Worm (Caenorhabditis elegans) whole organism, L3 larva: ENCODE measurements around the gene fard-1.

Source experiments
- ama-1 ChIP-seq: fragments of 150-350 bp; optimal IDR thresholded peaks from 2 replicates; lab custom pipeline; 2018
- ceh-82 ChIP-seq: fragments of 150-350 bp; optimal IDR thresholded peaks from 2 replicates; lab custom pipeline; 2014; ENCODE audit warnings: missing biosample characterization, missing genetic modification characterization
- ceh-9 ChIP-seq: sonication (generic microtip); optimal IDR thresholded peaks from 2 replicates; lab custom pipeline; 2018; ENCODE audit warnings: missing biosample characterization, missing genetic modification characterization
- egl-27 ChIP-seq: sonication (generic microtip); optimal IDR thresholded peaks from 4 replicates; lab custom pipeline; 2017; ENCODE audit warnings: missing biosample characterization, missing genetic modification reagents, missing genetic modification characterization
- elt-1 ChIP-seq: fragments of 150-350 bp; optimal IDR thresholded peaks from 2 replicates; lab custom pipeline; 2014; ENCODE audit warnings: missing biosample characterization, missing genetic modification characterization
- fos-1 ChIP-seq: fragments of 150-350 bp; optimal IDR thresholded peaks from 2 replicates; lab custom pipeline; 2014; ENCODE audit warnings: missing biosample characterization, missing genetic modification characterization
- mdl-1 ChIP-seq: fragments of 150-350 bp; optimal IDR thresholded peaks from 2 replicates; lab custom pipeline; 2014; ENCODE audit warnings: missing biosample characterization, missing genetic modification characterization
- nhr-11 ChIP-seq: fragments of 150-350 bp; optimal IDR thresholded peaks from 2 replicates; lab custom pipeline; 2014; ENCODE audit warnings: missing biosample characterization, missing genetic modification characterization
- nhr-12 ChIP-seq: fragments of 150-350 bp; optimal IDR thresholded peaks from 2 replicates; lab custom pipeline; 2014; ENCODE audit warnings: missing biosample characterization, missing genetic modification characterization
- skn-1 ChIP-seq: fragments of 150-350 bp; optimal IDR thresholded peaks from 2 replicates; lab custom pipeline; 2014; ENCODE audit warnings: missing biosample characterization, missing genetic modification characterization
- unc-62 ChIP-seq: fragments of 150-350 bp; sonication (generic microtip); optimal IDR thresholded peaks from 4 replicates; lab custom pipeline; 2014; ENCODE audit warnings: missing biosample characterization, missing genetic modification reagents, missing genetic modification characterization
- ztf-11 ChIP-seq: fragments of 150-350 bp; optimal IDR thresholded peaks from 2 replicates; lab custom pipeline; 2014; ENCODE audit warnings: missing biosample characterization, missing genetic modification characterization

ce11 chrX:2943611-2944010 lies 10.4 kb downstream of the fard-1 start:
- TF ChIP-seq ama-1 (lab: Kevin White, UChicago) (no peak), nhr-12 (tag; lab: Kevin White, UChicago) (no peak), mdl-1 (no peak), unc-62 (GFP tag; lab: Kevin White, UChicago) (no peak), skn-1 (tag; lab: Kevin White, UChicago) (no peak), ceh-82 (tag; lab: Kevin White, UChicago) (no peak), egl-27 (tag; lab: Kevin White, UChicago) (no peak), fos-1 (no peak), ztf-11 (no peak), ceh-9 (tag; lab: Kevin White, UChicago) (no peak), nhr-11 (tag; lab: Kevin White, UChicago) (no peak), elt-1 (tag; lab: Kevin White, UChicago) (no peak)
